Worm (Caenorhabditis elegans): ENCODE measurements around the gene col-78.
A peak's percentile ranks its signal among the peaks of the same experiment; 100 is the strongest.

col-78 gene

ce11 chrII:9152231-9152630 is at the start of gene col-78:
Gene col-78 (plus strand): TSS chrII:9152531.
- TF ChIP-seq W03F9.2 (tag; optimal IDR thresholded peaks at IDR 0.05) (no peak), him-1 (tag; optimal IDR thresholded peaks at IDR 0.05) (no peak), dao-5 (tag; optimal IDR thresholded peaks at IDR 0.05) (no peak)

ce11 chrII:9107095-9107769 is 45.1 kb upstream of the col-78 start, which contains the start of gene dyrb-1:
Gene dyrb-1 (minus strand): TSS chrII:9107145.
- TF ChIP-seq dao-5 (tag; optimal IDR thresholded peaks at IDR 0.05) (no peak), him-1 (tag; optimal IDR thresholded peaks at IDR 0.05) (no peak), W03F9.2 (tag; optimal IDR thresholded peaks at IDR 0.05) (no peak)

- no peak for TF ChIP-seq dao-5 (tag; optimal IDR thresholded peaks at IDR 0.05)
- TF ChIP-seq W03F9.2 (tag; optimal IDR thresholded peaks at IDR 0.05), result no peak
- no peak for TF ChIP-seq him-1 (tag; optimal IDR thresholded peaks at IDR 0.05)
Measured at ce11 chrII:9108443-9108842, 43.9 kb upstream of the col-78 start, which contains the start of gene dnj-23. Gene dnj-23 (minus strand): TSS chrII:9108600.

ce11 chrII:9108905-9109551 is 43.3 kb upstream of the col-78 start, which contains the start of gene T24H10.4:
Gene T24H10.4 (plus strand): TSS chrII:9109534.
- TF ChIP-seq dao-5 (tag; optimal IDR thresholded peaks at IDR 0.05) (no peak), W03F9.2 (tag; optimal IDR thresholded peaks at IDR 0.05) (no peak), him-1 (tag; optimal IDR thresholded peaks at IDR 0.05) (no peak)

ce11 chrII:9111471-9112016 is 40.8 kb upstream of the col-78 start:
- TF ChIP-seq dao-5 (tag; optimal IDR thresholded peaks at IDR 0.05), result no peak
- no peak for TF ChIP-seq him-1 (tag; optimal IDR thresholded peaks at IDR 0.05)
- no peak for TF ChIP-seq W03F9.2 (tag; optimal IDR thresholded peaks at IDR 0.05)

ce11 chrII:9112851-9113250 is 39.5 kb upstream of the col-78 start, which contains the start of gene jun-1:
Gene jun-1 (plus strand): TSS chrII:9113157.
- TF ChIP-seq dao-5 (tag; optimal IDR thresholded peaks at IDR 0.05), result no peak
- peak; percentile 62 for TF ChIP-seq W03F9.2 (tag; optimal IDR thresholded peaks at IDR 0.05)
- TF ChIP-seq him-1 (tag; optimal IDR thresholded peaks at IDR 0.05), result peak; percentile 4

- TF ChIP-seq W03F9.2 (tag; optimal IDR thresholded peaks at IDR 0.05) (no peak), dao-5 (tag; optimal IDR thresholded peaks at IDR 0.05) (no peak), him-1 (tag; optimal IDR thresholded peaks at IDR 0.05) (no peak)
Measured at ce11 chrII:9113759-9114158, 38.6 kb upstream of the col-78 start.

ce11 chrII:9114972-9115371 is 37.4 kb upstream of the col-78 start:
- TF ChIP-seq dao-5 (tag; optimal IDR thresholded peaks at IDR 0.05) (no peak), W03F9.2 (tag; optimal IDR thresholded peaks at IDR 0.05) (no peak), him-1 (tag; optimal IDR thresholded peaks at IDR 0.05) (no peak)

ce11 chrII:9115644-9116043 is 36.7 kb upstream of the col-78 start:
- no peak for TF ChIP-seq dao-5 (tag; optimal IDR thresholded peaks at IDR 0.05)
- TF ChIP-seq W03F9.2 (tag; optimal IDR thresholded peaks at IDR 0.05), result no peak
- TF ChIP-seq him-1 (tag; optimal IDR thresholded peaks at IDR 0.05), result no peak

- TF ChIP-seq him-1 (tag; optimal IDR thresholded peaks at IDR 0.05) (no peak), dao-5 (tag; optimal IDR thresholded peaks at IDR 0.05) (no peak), W03F9.2 (tag; optimal IDR thresholded peaks at IDR 0.05) (no peak)
Measured at ce11 chrII:9116404-9116803, 35.9 kb upstream of the col-78 start.

- TF ChIP-seq him-1 (tag; optimal IDR thresholded peaks at IDR 0.05), result no peak
- TF ChIP-seq dao-5 (tag; optimal IDR thresholded peaks at IDR 0.05), result no peak
- no peak for TF ChIP-seq W03F9.2 (tag; optimal IDR thresholded peaks at IDR 0.05)
Measured at ce11 chrII:9117789-9118242, 34.5 kb upstream of the col-78 start.

- TF ChIP-seq dao-5 (tag; optimal IDR thresholded peaks at IDR 0.05) (no peak), him-1 (tag; optimal IDR thresholded peaks at IDR 0.05) (no peak), W03F9.2 (tag; optimal IDR thresholded peaks at IDR 0.05) (no peak)
Measured at ce11 chrII:9120329-9120728, 32.0 kb upstream of the col-78 start.

ce11 chrII:9120813-9121554 is 31.3 kb upstream of the col-78 start:
- no peak for TF ChIP-seq dao-5 (tag; optimal IDR thresholded peaks at IDR 0.05)
- no peak for TF ChIP-seq W03F9.2 (tag; optimal IDR thresholded peaks at IDR 0.05)
- TF ChIP-seq him-1 (tag; optimal IDR thresholded peaks at IDR 0.05), result no peak
